Worm (Caenorhabditis elegans): ENCODE results near the gene srx-86.

DNA sequence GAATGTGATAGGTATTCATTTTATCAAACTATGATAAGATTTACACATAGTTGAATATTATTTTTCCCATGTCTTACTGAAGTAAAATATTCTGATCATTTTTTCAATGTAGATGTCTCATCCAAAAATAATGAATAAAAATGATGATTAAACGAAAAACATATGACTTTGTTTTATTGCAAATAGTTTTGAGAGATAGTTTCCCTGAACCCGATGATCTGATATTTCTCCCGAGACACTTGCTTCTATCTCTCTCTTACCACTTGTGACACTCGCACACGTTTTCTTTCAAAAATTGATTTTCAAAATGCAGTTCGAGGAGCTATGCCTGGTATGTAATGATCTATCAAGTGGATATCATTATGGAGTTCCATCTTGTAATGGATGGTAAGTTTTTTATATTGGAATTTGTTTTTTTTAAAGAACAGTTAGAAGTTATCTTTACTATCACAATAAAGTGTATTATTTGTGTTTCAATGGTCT, 7.5 kb downstream of the srx-86 start, which contains the start of the genes nhr-101 and pms-2:
- TF ChIP-seq ces-1 (GFP tag; optimal IDR thresholded peaks at IDR 0.05), result no peak
- no peak for TF ChIP-seq nhr-76 (tag; optimal IDR thresholded peaks at IDR 0.05)
- no peak for TF ChIP-seq alr-1 (tag; optimal IDR thresholded peaks at IDR 0.05; ENCODE audit: borderline replicate concordance)
- TF ChIP-seq nhr-20 (tag; optimal IDR thresholded peaks at IDR 0.05), result peak; percentile 51
- TF ChIP-seq dpl-1 (GFP tag; optimal IDR thresholded peaks at IDR 0.05), result peak in 2 of 3 experiments; percentile 6 to 14
- TF ChIP-seq elt-3 (tag; optimal IDR thresholded peaks at IDR 0.05), result peak in 1 of 6 experiments; percentile 24
- TF ChIP-seq lin-13 (GFP tag; optimal IDR thresholded peaks at IDR 0.05), result no peak
- TF ChIP-seq ceh-63 (GFP tag; optimal IDR thresholded peaks at IDR 0.05), result no peak
- no peak for TF ChIP-seq zag-1 (tag; optimal IDR thresholded peaks at IDR 0.05)
- TF ChIP-seq unc-62 (GFP tag; optimal IDR thresholded peaks at IDR 0.05), result no peak
- TF ChIP-seq nhr-237 (tag; optimal IDR thresholded peaks at IDR 0.05), result no peak
- TF ChIP-seq grh-1 (GFP tag; IDR thresholded peaks at IDR 0.05), result no peak

Measured in whole organism, L1 larva.